Worm (Caenorhabditis elegans): ENCODE measurements around the gene lig-4.

lig-4 gene

DNA sequence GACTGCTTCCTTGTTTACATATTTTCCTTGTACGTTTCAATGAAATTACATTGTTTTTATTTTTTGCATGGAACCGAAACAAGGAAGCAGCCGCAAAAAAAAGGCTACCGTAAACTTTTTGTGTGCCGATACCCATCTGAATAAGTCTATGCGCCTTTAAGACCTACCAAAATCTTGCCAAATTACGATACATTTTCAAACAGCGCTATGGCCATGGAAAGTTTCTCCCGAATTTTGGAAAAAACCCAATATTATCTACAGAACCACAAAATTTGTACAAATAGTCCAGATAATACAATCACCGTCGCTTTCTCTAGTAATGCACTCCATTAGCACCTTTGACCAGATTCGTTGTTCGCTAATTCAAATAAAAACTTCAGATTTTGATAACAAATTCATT is 50.5 kb downstream of the lig-4 start:
- TF ChIP-seq lsy-2 (tag; optimal IDR thresholded peaks at IDR 0.05) (peak in 1 of 2 experiments; percentile 22), xbp-1 (tag; optimal IDR thresholded peaks at IDR 0.05) (no peak)

DNA sequence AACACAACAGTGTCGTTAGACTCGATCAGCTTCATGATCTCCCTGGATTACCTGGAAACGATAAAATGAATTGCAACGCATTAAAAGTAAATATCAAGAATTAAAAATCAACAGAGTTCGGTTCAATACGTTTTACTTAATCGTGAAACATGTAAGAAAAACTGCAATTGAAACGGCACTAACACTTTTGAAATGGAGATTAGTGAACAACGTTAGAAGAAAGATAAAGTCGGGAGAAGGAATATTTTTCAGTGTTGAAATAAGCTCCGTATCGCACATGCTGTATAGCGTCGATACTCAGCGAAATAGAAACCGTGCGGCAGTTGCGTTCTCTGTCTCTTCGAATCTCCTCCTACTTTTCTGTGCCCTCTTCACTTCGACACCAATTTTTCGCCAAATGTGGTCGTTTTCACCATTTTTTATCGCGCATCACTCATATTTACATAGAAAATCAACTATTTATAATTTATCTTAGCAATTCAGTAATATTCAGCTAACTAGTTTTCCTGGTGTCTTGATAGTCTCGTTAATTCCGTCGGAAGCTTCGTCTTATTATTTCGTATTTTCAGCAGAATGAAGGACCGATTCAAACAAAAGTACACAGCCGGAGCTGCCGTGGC is 51.6 kb downstream of the lig-4 start, which contains the start of the genes rpl-9 and lpd-7:
Gene rpl-9 (minus strand): TSS at position 51 of the 620 bp plus-strand sequence.
Gene lpd-7 (plus strand): TSS at position 570 of the 620 bp plus-strand sequence.
- TF ChIP-seq mef-2 (tag; optimal IDR thresholded peaks at IDR 0.05) = no peak
- TF ChIP-seq ets-5 (GFP tag; IDR thresholded peaks at IDR 0.05) = no peak
- peak; percentile 39 for TF ChIP-seq egl-13 (tag; optimal IDR thresholded peaks at IDR 0.05)
- peak; percentile 90 for TF ChIP-seq skn-1 (tag; optimal IDR thresholded peaks at IDR 0.05)
- peak; percentile 74 for TF ChIP-seq F16B12.6 (tag; optimal IDR thresholded peaks at IDR 0.05)
- TF ChIP-seq isw-1 (GFP tag; IDR thresholded peaks at IDR 0.05) = peak; percentile 66
- TF ChIP-seq nhr-19 (GFP tag; conservative IDR thresholded peaks at IDR 0.05) = peak; percentile 78
- peak; percentile 51 for TF ChIP-seq dsc-1 (tag; optimal IDR thresholded peaks at IDR 0.05)
- TF ChIP-seq ceh-63 (GFP tag; optimal IDR thresholded peaks at IDR 0.05) = no peak
- TF ChIP-seq snu-23 (GFP tag; optimal IDR thresholded peaks at IDR 0.05) = peak; percentile 88
- peak; percentile 80 for TF ChIP-seq unc-130 (tag; optimal IDR thresholded peaks at IDR 0.05)
- TF ChIP-seq dpl-1 (GFP tag; optimal IDR thresholded peaks at IDR 0.05) = peak; percentile 69 to 80 (median 79)
- no peak for TF ChIP-seq nhr-12 (tag; optimal IDR thresholded peaks at IDR 0.05)
- peak; percentile 68 to 92 (median 78) for TF ChIP-seq ceh-82 (tag; optimal IDR thresholded peaks at IDR 0.05)
- no peak for TF ChIP-seq pqm-1 (tag; optimal IDR thresholded peaks at IDR 0.05)
- peak; percentile 75 for TF ChIP-seq swsn-7 (tag; optimal IDR thresholded peaks at IDR 0.05)
- TF ChIP-seq rnt-1 (tag; optimal IDR thresholded peaks at IDR 0.05) = peak; percentile 83
- TF ChIP-seq lsy-2 (tag; optimal IDR thresholded peaks at IDR 0.05) = peak; percentile 83 to 95
- TF ChIP-seq mep-1 (tag; optimal IDR thresholded peaks at IDR 0.05) = peak; percentile 87
- peak in 1 of 2 experiments; percentile 27 for TF ChIP-seq egl-27 (tag; optimal IDR thresholded peaks at IDR 0.05)
- TF ChIP-seq lin-15B (tag; optimal IDR thresholded peaks at IDR 0.05) = peak; percentile 74
- no peak for TF ChIP-seq C34B4.2 (tag; optimal IDR thresholded peaks at IDR 0.05)
- peak; percentile 86 to 88 for TF ChIP-seq efl-1 (optimal IDR thresholded peaks at IDR 0.05)
- peak; percentile 75 to 97 for TF ChIP-seq efl-1 (GFP tag; optimal IDR thresholded peaks at IDR 0.05 in 1 of 2)
- TF ChIP-seq nhr-71 (tag; optimal IDR thresholded peaks at IDR 0.05) = peak; percentile 86
- peak in 4 of 6 experiments; percentile 28 to 87 (median 73) for TF ChIP-seq elt-3 (tag; optimal IDR thresholded peaks at IDR 0.05)
- TF ChIP-seq unc-86 (tag; optimal IDR thresholded peaks at IDR 0.05) = peak; percentile 66
- no peak for TF ChIP-seq unc-62 (GFP tag; optimal IDR thresholded peaks at IDR 0.05)
- peak; percentile 18 for TF ChIP-seq ztf-4 (tag; optimal IDR thresholded peaks at IDR 0.05)
- TF ChIP-seq ces-1 (GFP tag; optimal IDR thresholded peaks at IDR 0.05) = no peak
- TF ChIP-seq xbp-1 (tag; optimal IDR thresholded peaks at IDR 0.05) = peak; percentile 80
- 0 out of 2 replicates have a peak, but pooled peaks have one; percentile 11 for TF ChIP-seq ceh-88 (GFP tag; IDR thresholded peaks at IDR 0.05)
- peak; percentile 88 to 92 for TF ChIP-seq lin-35 (GFP tag; optimal IDR thresholded peaks at IDR 0.05)
- peak; percentile 26; the same call in 1 of the 2 replicates for TF ChIP-seq grh-1 (GFP tag; IDR thresholded peaks at IDR 0.05)
- peak; percentile 20 for TF ChIP-seq ama-1 (optimal IDR thresholded peaks at IDR 0.05)
- TF ChIP-seq tbx-2 (tag; optimal IDR thresholded peaks at IDR 0.05) = peak; percentile 68
- no peak for TF ChIP-seq elt-2 (tag; optimal IDR thresholded peaks at IDR 0.05)
- TF ChIP-seq nhr-77 (tag; optimal IDR thresholded peaks at IDR 0.05) = peak; percentile 84
- peak; percentile 84 for TF ChIP-seq nhr-85 (tag)
- peak; percentile 41 for TF ChIP-seq irx-1 (tag; optimal IDR thresholded peaks at IDR 0.05)
- peak in 1 of 2 experiments; percentile 81 for TF ChIP-seq mdl-1 (tag; optimal IDR thresholded peaks at IDR 0.05)
- peak; percentile 31 for TF ChIP-seq nhr-237 (tag; optimal IDR thresholded peaks at IDR 0.05)
- peak; percentile 75 for TF ChIP-seq fos-1 (tag; optimal IDR thresholded peaks at IDR 0.05)
- peak; percentile 84 for TF ChIP-seq lin-13 (GFP tag; optimal IDR thresholded peaks at IDR 0.05)
- TF ChIP-seq lin-14 (GFP tag; optimal IDR thresholded peaks at IDR 0.05) = peak; percentile 76
- TF ChIP-seq aly-2 (tag; optimal IDR thresholded peaks at IDR 0.05) = peak; percentile 34
- TF ChIP-seq fkh-8 (tag; optimal IDR thresholded peaks at IDR 0.05) = peak; percentile 74
- peak; percentile 18 for TF ChIP-seq C04F5.9 (tag; optimal IDR thresholded peaks at IDR 0.05)
- peak; percentile 73 for TF ChIP-seq jun-1 (tag; optimal IDR thresholded peaks at IDR 0.05)
- TF ChIP-seq zag-1 (tag; optimal IDR thresholded peaks at IDR 0.05) = no peak
- TF ChIP-seq blmp-1 (tag; optimal IDR thresholded peaks at IDR 0.05) = peak; percentile 73
